Fruit fly (Drosophila melanogaster) Kc167 (cell line): Measurements from ENCODE around the gene CG43996.

ENCODE experiments used
- Myc ChIP-seq: fragments of >200 bp; optimal IDR thresholded peaks from 2 replicates; lab custom pipeline; 2017; ENCODE audit warnings: missing external identifiers
- Sin3A ChIP-seq: fragments of >200 bp; optimal IDR thresholded peaks from 2 replicates; lab custom pipeline; 2018; ENCODE audit warnings: missing external identifiers
- h ChIP-seq: fragments of >200 bp; optimal IDR thresholded peaks from 3 replicates; lab custom pipeline; 2018; ENCODE audit warnings: missing external identifiers
- insv ChIP-seq: fragments of >200 bp; optimal IDR thresholded peaks from 3 replicates; lab custom pipeline; 2018; ENCODE audit warnings: missing external identifiers
- psq ChIP-seq: fragments of >200 bp; optimal IDR thresholded peaks from 2 replicates; lab custom pipeline; 2017; ENCODE audit warnings: missing external identifiers
- ttk ChIP-seq: sonication (Bioruptor generic); optimal IDR thresholded peaks from 2 replicates; lab custom pipeline; 2017; ENCODE audit warnings: missing external identifiers

Gene CG43996

dm6 chrX:17022004-17022403, at the start of gene CG43996:
TSS of gene CG43996 (plus strand) at chrX:17022304.
- TF ChIP-seq ttk (lab: Kevin White, UChicago) (no peak), insv (no peak), Myc (lab: Kevin White, UChicago) (no peak), Sin3A (lab: Kevin White, UChicago) (no peak)

- TF ChIP-seq Sin3A (lab: Kevin White, UChicago) (no peak), psq (no peak), h (lab: Kevin White, UChicago) (no peak), insv (no peak)
Measured at dm6 chrX:16986928-16987327, 35.2 kb upstream of the CG43996 start.

dm6 chrX:17021435-17021834, 669 bp upstream of the CG43996 start:
- TF ChIP-seq ttk (lab: Kevin White, UChicago) (no peak), h (lab: Kevin White, UChicago) (no peak), Sin3A (lab: Kevin White, UChicago) (no peak)

- TF ChIP-seq insv (no peak), h (lab: Kevin White, UChicago) (no peak), Myc (lab: Kevin White, UChicago) (no peak), ttk (lab: Kevin White, UChicago) (no peak)
Measured at dm6 chrX:17023199-17023598, 1.1 kb downstream of the CG43996 start, which contains the start of gene CG43997. TSS of gene CG43997 (plus strand) at chrX:17023499.

- no peak for TF ChIP-seq Myc (lab: Kevin White, UChicago)
- TF ChIP-seq psq: no peak
- TF ChIP-seq ttk (lab: Kevin White, UChicago): no peak
Measured at dm6 chrX:17047730-17048577, 25.9 kb downstream of the CG43996 start.

dm6 chrX:17066632-17067031, 44.5 kb downstream of the CG43996 start, which contains the start of gene CG45002:
TSS of gene CG45002 (minus strand) at chrX:17066732.
- no peak for TF ChIP-seq psq
- no peak for TF ChIP-seq ttk (lab: Kevin White, UChicago)
- no peak for TF ChIP-seq Myc (lab: Kevin White, UChicago)
- no peak for TF ChIP-seq insv

- TF ChIP-seq ttk (lab: Kevin White, UChicago) (no peak), Myc (lab: Kevin White, UChicago) (no peak), Sin3A (lab: Kevin White, UChicago) (no peak)
Measured at dm6 chrX:17068423-17068822, 46.3 kb downstream of the CG43996 start, which contains the start of gene CG43077. TSS of gene CG43077 (minus strand) at chrX:17068523.
